Worm (Caenorhabditis elegans): ENCODE measurements around the gene dnpp-1.

dnpp-1 gene

DNA sequence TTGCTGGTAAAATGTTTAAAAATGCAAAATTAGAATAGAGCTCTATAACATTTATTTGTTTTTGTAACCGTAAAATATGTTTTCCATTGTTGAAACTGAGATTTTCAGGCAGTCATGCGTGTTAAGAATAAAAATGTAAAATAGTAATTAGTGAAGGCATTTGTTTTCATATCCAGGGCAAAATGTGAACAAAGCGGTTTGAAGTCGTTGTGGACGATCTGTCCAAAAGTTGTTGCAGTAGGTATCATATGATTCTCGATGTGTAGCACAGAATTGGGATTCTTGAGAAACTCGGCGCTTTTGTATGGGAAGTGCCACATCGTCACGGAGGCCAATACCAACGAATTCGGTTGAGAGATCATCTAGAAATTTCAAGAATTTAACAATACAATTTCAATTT lies 18.7 kb upstream of the dnpp-1 start:
- TF ChIP-seq zag-1 (tag; optimal IDR thresholded peaks at IDR 0.05) (no peak), ama-1 (optimal IDR thresholded peaks at IDR 0.05) (peak; percentile 17), egl-5 (tag; optimal IDR thresholded peaks at IDR 0.05) (no peak), pqm-1 (tag; optimal IDR thresholded peaks at IDR 0.05) (no peak), ceh-9 (tag; optimal IDR thresholded peaks at IDR 0.05) (no peak), lsy-12 (tag; optimal IDR thresholded peaks at IDR 0.05) (no peak)

DNA sequence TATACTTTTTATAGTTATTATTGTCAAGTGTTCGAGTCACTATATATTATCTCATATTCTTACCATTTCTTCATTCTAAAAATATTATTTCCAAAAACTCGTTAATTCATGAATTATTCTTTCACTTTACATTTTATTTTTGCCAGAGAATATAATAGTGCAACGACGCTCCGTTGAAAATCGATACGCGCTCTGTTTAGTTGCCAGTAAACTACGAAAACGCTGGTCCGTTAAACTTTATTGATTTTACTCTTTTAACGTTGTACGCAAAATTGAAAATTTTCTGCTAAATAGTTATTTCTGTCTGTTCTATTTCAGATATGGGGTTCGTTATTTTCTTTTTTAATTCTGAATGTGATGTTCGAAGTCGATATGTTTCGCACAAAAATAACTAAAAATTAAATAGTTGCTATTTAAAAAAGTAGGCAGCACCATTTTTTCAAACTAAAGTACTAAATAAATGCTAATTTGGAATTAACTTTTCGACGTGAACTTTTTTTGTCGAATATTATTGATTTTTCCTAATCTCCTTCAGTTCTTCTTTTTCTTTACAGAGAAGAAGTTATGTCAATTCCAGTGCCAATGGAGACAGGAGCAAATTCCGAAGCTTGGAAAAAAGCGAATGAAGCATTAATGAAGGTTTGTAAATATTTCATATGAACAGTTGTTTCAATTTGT lies 15.8 kb upstream of the dnpp-1 start, which contains the start of gene hpo-10:
Gene hpo-10 (plus strand): TSS at position 199 of the 678 bp plus-strand sequence.
- TF ChIP-seq nhr-237 (tag; optimal IDR thresholded peaks at IDR 0.05) (no peak), snpc-4 (tag; optimal IDR thresholded peaks at IDR 0.05) (peak; percentile 19), pqm-1 (tag; optimal IDR thresholded peaks at IDR 0.05) (no peak), hmg-11 (tag; optimal IDR thresholded peaks at IDR 0.05) (no peak), elt-2 (tag; optimal IDR thresholded peaks at IDR 0.05) (peak; percentile 20), nhr-77 (tag; optimal IDR thresholded peaks at IDR 0.05) (no peak), elt-1 (tag; optimal IDR thresholded peaks at IDR 0.05) (no peak), daf-12 (tag; optimal IDR thresholded peaks at IDR 0.05) (no peak), egl-27 (tag; optimal IDR thresholded peaks at IDR 0.05) (no peak), ceh-28 (tag; optimal IDR thresholded peaks at IDR 0.05) (peak; percentile 52), ama-1 (optimal IDR thresholded peaks at IDR 0.05) (peak; percentile 63), nhr-23 (tag; optimal IDR thresholded peaks at IDR 0.05) (peak; percentile 24), lin-15B (tag; optimal IDR thresholded peaks at IDR 0.05) (peak; percentile 23), nfya-1 (tag; optimal IDR thresholded peaks at IDR 0.05; ENCODE audit: insufficient read depth) (peak; percentile 51), eor-1 (tag; optimal IDR thresholded peaks at IDR 0.05) (no peak)

DNA sequence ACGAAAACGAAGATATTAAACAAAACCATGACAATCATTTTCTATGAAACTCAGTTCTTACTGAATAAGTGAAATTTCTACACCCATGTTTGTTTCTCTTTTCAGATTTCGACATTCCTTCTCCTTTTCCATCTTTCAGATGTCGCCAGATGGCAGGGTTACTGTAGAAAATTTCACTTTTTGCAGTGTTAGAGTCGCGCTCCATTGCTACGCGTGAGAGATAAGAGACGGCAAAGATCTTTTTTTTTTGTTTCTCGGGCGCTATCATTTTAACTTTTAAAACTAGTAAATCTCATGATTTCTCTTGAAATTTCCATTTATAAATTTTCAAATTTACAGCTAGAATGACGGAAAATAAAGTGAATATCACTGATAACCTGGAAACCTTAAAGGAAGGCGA lies 14.6 kb upstream of the dnpp-1 start, which contains the start of the genes mig-21 and F01F1.2:
Gene mig-21 (minus strand): TSS at position 166 of the 400 bp plus-strand sequence.
Gene F01F1.2 (plus strand): TSS at position 340 of the 400 bp plus-strand sequence.
- TF ChIP-seq unc-39 (tag; optimal IDR thresholded peaks at IDR 0.05) (no peak), lin-15B (tag; optimal IDR thresholded peaks at IDR 0.05) (peak; percentile 27), lsy-12 (tag; optimal IDR thresholded peaks at IDR 0.05) (no peak), pha-4 (tag; optimal IDR thresholded peaks at IDR 0.05) (peak; percentile 12), eor-1 (tag; optimal IDR thresholded peaks at IDR 0.05) (no peak), nfya-1 (tag; optimal IDR thresholded peaks at IDR 0.05; ENCODE audit: insufficient read depth) (peak; percentile 34)

DNA sequence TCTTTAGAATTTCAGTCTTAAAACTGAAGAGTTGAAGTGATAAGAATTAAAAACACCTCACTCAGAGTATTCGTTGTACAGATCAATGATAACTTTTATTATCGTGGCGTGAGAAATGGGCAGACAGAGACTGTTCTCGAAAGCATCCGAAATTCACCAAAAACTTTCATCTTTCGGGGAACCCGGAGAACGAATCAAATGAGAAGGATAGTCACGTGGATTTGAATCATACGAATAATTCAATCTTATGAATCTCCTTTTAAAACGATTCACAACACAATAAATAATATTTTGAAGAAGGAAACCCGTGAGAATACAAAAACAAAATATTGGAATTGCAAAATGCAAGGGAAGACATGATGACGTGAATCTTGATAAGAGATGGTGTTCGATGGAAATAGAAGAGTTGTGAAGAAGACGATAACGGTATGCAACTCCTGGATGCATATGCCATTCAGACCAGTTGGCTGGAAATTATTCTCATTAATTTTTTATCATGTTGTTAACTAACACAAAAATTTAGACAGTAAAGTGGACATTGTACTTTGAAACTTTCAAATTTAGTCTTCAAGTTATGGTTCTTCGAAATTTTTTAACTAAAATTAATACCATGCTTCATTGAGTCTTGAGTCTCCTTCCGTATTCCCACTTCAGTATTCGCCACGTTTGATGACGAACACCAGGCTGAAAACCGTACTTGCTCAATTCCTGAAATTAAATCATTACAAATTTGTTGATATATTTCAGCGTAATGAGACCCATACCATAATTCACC lies 13.5 kb upstream of the dnpp-1 start:
- TF ChIP-seq elt-2 (tag; optimal IDR thresholded peaks at IDR 0.05) (peak; percentile 51), R02D3.7 (tag; optimal IDR thresholded peaks at IDR 0.05) (no peak), ama-1 (optimal IDR thresholded peaks at IDR 0.05) (no peak), pha-4 (tag; optimal IDR thresholded peaks at IDR 0.05) (no peak), lin-15B (tag; optimal IDR thresholded peaks at IDR 0.05) (no peak), egl-27 (tag; optimal IDR thresholded peaks at IDR 0.05) (no peak), nhr-23 (tag; optimal IDR thresholded peaks at IDR 0.05) (peak; percentile 10)

DNA sequence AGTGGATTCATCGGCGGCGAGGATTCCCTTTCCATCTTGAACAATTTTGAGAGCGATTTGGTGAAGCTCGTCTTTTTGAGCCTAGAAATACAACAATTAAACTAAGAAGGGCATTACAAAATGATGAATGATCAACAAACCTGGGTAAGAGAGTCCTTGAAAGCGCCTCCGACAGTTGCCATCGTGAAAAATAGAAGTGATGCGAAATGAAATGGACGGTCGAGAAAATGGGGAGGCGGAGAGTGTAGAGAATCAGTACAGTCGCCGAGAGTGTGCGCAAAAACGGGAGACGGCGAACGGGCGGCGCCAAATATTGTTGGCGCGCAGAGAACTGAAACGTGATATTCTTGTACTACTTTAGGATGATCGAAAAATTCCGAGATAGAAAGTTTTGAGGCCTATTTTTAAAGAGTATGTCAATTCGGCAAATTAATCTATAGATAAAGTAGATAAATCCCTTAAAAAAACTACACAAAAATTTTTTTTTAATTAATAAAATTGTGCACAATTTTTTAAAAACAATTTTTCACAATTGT lies 12.6 kb upstream of the dnpp-1 start, which contains the start of gene aldo-2:
Gene aldo-2 (minus strand): TSS at position 486 of the 536 bp plus-strand sequence.
- no peak for TF ChIP-seq nhr-28 (tag; optimal IDR thresholded peaks at IDR 0.05)
- TF ChIP-seq tbx-2 (tag; optimal IDR thresholded peaks at IDR 0.05) = no peak
- TF ChIP-seq aly-2 (tag; optimal IDR thresholded peaks at IDR 0.05) = no peak
- TF ChIP-seq nhr-23 (tag; optimal IDR thresholded peaks at IDR 0.05) = peak; percentile 43
- no peak for TF ChIP-seq ztf-11 (tag; optimal IDR thresholded peaks at IDR 0.05)
- TF ChIP-seq elt-3 (tag; optimal IDR thresholded peaks at IDR 0.05) = peak in 1 of 3 experiments; percentile 7
- TF ChIP-seq unc-39 (tag; optimal IDR thresholded peaks at IDR 0.05) = no peak
- no peak for TF ChIP-seq ceh-28 (tag; optimal IDR thresholded peaks at IDR 0.05)
- TF ChIP-seq daf-12 (tag; optimal IDR thresholded peaks at IDR 0.05) = no peak
- TF ChIP-seq elt-1 (tag; optimal IDR thresholded peaks at IDR 0.05) = no peak
- TF ChIP-seq hmg-11 (tag; optimal IDR thresholded peaks at IDR 0.05) = no peak
- no peak for TF ChIP-seq nfya-1 (tag; optimal IDR thresholded peaks at IDR 0.05; ENCODE audit: insufficient read depth)
- no peak for TF ChIP-seq eor-1 (tag; optimal IDR thresholded peaks at IDR 0.05)
- no peak for TF ChIP-seq nhr-237 (tag; optimal IDR thresholded peaks at IDR 0.05)
- no peak for TF ChIP-seq ztf-4 (tag; optimal IDR thresholded peaks at IDR 0.05)
- TF ChIP-seq elt-2 (tag; optimal IDR thresholded peaks at IDR 0.05) = peak; percentile 3
- TF ChIP-seq mdl-1 (tag; optimal IDR thresholded peaks at IDR 0.05) = no peak
- no peak for TF ChIP-seq egl-5 (tag; optimal IDR thresholded peaks at IDR 0.05)
- peak; percentile 42 for TF ChIP-seq lin-15B (tag; optimal IDR thresholded peaks at IDR 0.05)
- TF ChIP-seq fos-1 (tag; optimal IDR thresholded peaks at IDR 0.05) = no peak
- no peak for TF ChIP-seq R02D3.7 (tag; optimal IDR thresholded peaks at IDR 0.05)
- TF ChIP-seq snpc-4 (tag; optimal IDR thresholded peaks at IDR 0.05) = no peak
- no peak for TF ChIP-seq ZK546.5 (tag; optimal IDR thresholded peaks at IDR 0.05)
- no peak for TF ChIP-seq egl-27 (tag; optimal IDR thresholded peaks at IDR 0.05)
- TF ChIP-seq mml-1 (tag; optimal IDR thresholded peaks at IDR 0.05) = no peak
- TF ChIP-seq unc-62 (GFP tag; optimal IDR thresholded peaks at IDR 0.05) = no peak
- peak; percentile 93 for TF ChIP-seq ama-1 (optimal IDR thresholded peaks at IDR 0.05)
- no peak for TF ChIP-seq nhr-12 (tag; optimal IDR thresholded peaks at IDR 0.05)
- no peak for TF ChIP-seq pqm-1 (tag; optimal IDR thresholded peaks at IDR 0.05)
- no peak for TF ChIP-seq fkh-10 (GFP tag; optimal IDR thresholded peaks at IDR 0.05)
- peak; percentile 27 for TF ChIP-seq lsy-12 (tag; optimal IDR thresholded peaks at IDR 0.05)
- TF ChIP-seq pha-4 (tag; optimal IDR thresholded peaks at IDR 0.05) = peak; percentile 64
- no peak for TF ChIP-seq nhr-77 (tag; optimal IDR thresholded peaks at IDR 0.05)
- no peak for TF ChIP-seq sea-2 (GFP tag; optimal IDR thresholded peaks at IDR 0.05)
- no peak for TF ChIP-seq ceh-82 (tag; optimal IDR thresholded peaks at IDR 0.05)

All from whole organism, L3 larva.